Fruit fly (Drosophila melanogaster) whole organism, adult: ENCODE measurements around the gene CG14341.

Source experiments
- CG11617 ChIP-seq: fragments of 200-800 bp; sonication (Bioruptor generic); optimal IDR thresholded peaks from 2 replicates; lab custom pipeline; 2017; ENCODE audit warnings: mild to moderate bottlenecking, missing biosample characterization, missing genetic modification reagents, missing genetic modification characterization
- CG12768 ChIP-seq: fragments of 200-800 bp; sonication (Bioruptor generic); optimal IDR thresholded peaks from 2 replicates; lab custom pipeline; 2017; ENCODE audit warnings: missing biosample characterization, missing genetic modification characterization, mild to moderate bottlenecking, moderate library complexity, missing genetic modification reagents
- CG14711 ChIP-seq: fragments of 200-800 bp; sonication (Bioruptor generic); optimal IDR thresholded peaks from 2 replicates; lab custom pipeline; 2018; ENCODE audit warnings: missing biosample characterization, mild to moderate bottlenecking, missing genetic modification characterization, moderate library complexity
- CG1620 ChIP-seq: fragments of 200-800 bp; sonication (Bioruptor generic); optimal IDR thresholded peaks from 2 replicates; lab custom pipeline; 2016; ENCODE audit warnings: missing biosample characterization, missing genetic modification characterization
- CG33017 ChIP-seq: fragments of 200-800 bp; sonication (Bioruptor generic); optimal IDR thresholded peaks from 2 replicates; lab custom pipeline; 2018; ENCODE audit warnings: missing biosample characterization, mild to moderate bottlenecking, missing genetic modification characterization, moderate library complexity
- CG5204 ChIP-seq: fragments of 200-800 bp; sonication (Bioruptor generic); optimal IDR thresholded peaks from 2 replicates; lab custom pipeline; 2016; ENCODE audit warnings: missing biosample characterization, missing genetic modification characterization
- CG7045 ChIP-seq: fragments of 200-800 bp; sonication (Bioruptor generic); optimal IDR thresholded peaks from 2 replicates; lab custom pipeline; 2017; ENCODE audit warnings: missing biosample characterization, mild to moderate bottlenecking, missing genetic modification characterization
- CG7101 ChIP-seq: fragments of 200-800 bp; sonication (Bioruptor generic); optimal IDR thresholded peaks from 2 replicates; lab custom pipeline; 2018; ENCODE audit warnings: missing biosample characterization, mild to moderate bottlenecking, missing genetic modification characterization, moderate library complexity
- Clk ChIP-seq: fragments of 200-800 bp; sonication (Bioruptor generic); optimal IDR thresholded peaks from 2 replicates; lab custom pipeline; 2017; ENCODE audit warnings: missing biosample characterization, missing genetic modification characterization
- Crg-1 ChIP-seq: fragments of 200-800 bp; sonication (Bioruptor generic); optimal IDR thresholded peaks from 2 replicates; lab custom pipeline; 2016; ENCODE audit warnings: missing biosample characterization, missing genetic modification characterization
- Hr96 ChIP-seq: fragments of 200-800 bp; sonication (Bioruptor generic); optimal IDR thresholded peaks from 2 replicates; lab custom pipeline; 2016; ENCODE audit warnings: missing biosample characterization, missing genetic modification characterization
- Mnt ChIP-seq: fragments of 200-800 bp; sonication (Bioruptor generic); optimal IDR thresholded peaks from 2 replicates; lab custom pipeline; 2016; ENCODE audit warnings: missing biosample characterization, mild to moderate bottlenecking, missing genetic modification characterization
- bab1 ChIP-seq: fragments of 200-800 bp; sonication (Bioruptor generic); optimal IDR thresholded peaks from 3 replicates; lab custom pipeline; 2019; ENCODE audit warnings: missing biosample characterization, mild to moderate bottlenecking, missing genetic modification characterization, moderate library complexity
- cic ChIP-seq: fragments of 200-800 bp; sonication (Bioruptor generic); optimal IDR thresholded peaks from 2 replicates; lab custom pipeline; 2017; ENCODE audit warnings: missing biosample characterization, mild to moderate bottlenecking, missing genetic modification characterization, moderate library complexity
- cnc ChIP-seq, 2 experiments: fragments of >200 bp; optimal IDR thresholded peaks; 2 replicates each; lab custom pipeline; 2017
- kay ChIP-seq: fragments of 200-800 bp; sonication (Bioruptor generic); peaks from one replicate; lab custom pipeline; 2016; ENCODE audit warnings: missing biosample characterization, missing genetic modification characterization, borderline replicate concordance
- ovo ChIP-seq: fragments of 200-800 bp; sonication (Bioruptor generic); optimal IDR thresholded peaks from 2 replicates; lab custom pipeline; 2016; ENCODE audit warnings: missing biosample characterization, missing genetic modification characterization
- pad ChIP-seq: fragments of 200-800 bp; sonication (Bioruptor generic); optimal IDR thresholded peaks from 3 replicates; lab custom pipeline; 2017; ENCODE audit warnings: missing biosample characterization, missing genetic modification characterization, mild to moderate bottlenecking, moderate library complexity, missing genetic modification reagents
- tj ChIP-seq: fragments of 200-800 bp; sonication (Bioruptor generic); optimal IDR thresholded peaks from 3 replicates; lab custom pipeline; 2017; ENCODE audit warnings: missing biosample characterization, mild to moderate bottlenecking, missing genetic modification characterization, moderate library complexity
- toe ChIP-seq: fragments of 200-800 bp; sonication (Bioruptor generic); optimal IDR thresholded peaks from 2 replicates; lab custom pipeline; 2016; ENCODE audit warnings: missing biosample characterization, missing genetic modification characterization

Gene CG14341

DNA sequence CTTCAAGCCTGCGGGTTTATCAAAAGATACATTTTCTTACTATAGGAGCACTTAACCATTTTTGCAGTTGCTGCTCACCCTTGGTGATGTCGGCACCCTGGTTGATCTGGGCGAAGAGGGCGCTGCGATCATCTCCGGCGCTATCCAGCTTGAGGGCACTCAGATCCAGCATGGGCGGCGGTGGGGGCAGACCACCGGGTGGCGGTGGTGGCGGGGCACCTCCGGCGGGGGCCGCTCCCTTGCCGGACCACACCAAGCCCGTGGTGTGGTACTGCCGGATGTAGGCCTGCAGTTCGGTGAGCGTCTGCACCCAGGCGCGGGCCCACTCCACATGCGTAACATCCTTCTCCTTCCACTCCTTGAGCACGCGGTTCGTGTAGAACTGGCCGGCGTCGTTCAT is 13.6 kb upstream of the CG14341 start:
- no peak for TF ChIP-seq CG7045 (GFP tag; lab: Kevin White, UChicago)
- TF ChIP-seq CG1620 (GFP tag; lab: Kevin White, UChicago), result no peak
- no peak for TF ChIP-seq bab1
- TF ChIP-seq CG11617 (GFP tag; lab: Kevin White, UChicago), result no peak
- TF ChIP-seq cic, result no peak
- TF ChIP-seq Clk (GFP tag; lab: Kevin White, UChicago), result no peak
- no peak for TF ChIP-seq CG5204 (GFP tag; lab: Kevin White, UChicago)
- no peak for TF ChIP-seq toe (GFP tag; lab: Kevin White, UChicago)
- no peak for TF ChIP-seq CG7101 (tag; lab: Kevin White, UChicago)
- TF ChIP-seq Mnt, result no peak
- TF ChIP-seq cnc (optimal IDR thresholded peaks at IDR 0.05; lab: Kevin White, UChicago), result no peak
- no peak for TF ChIP-seq kay (GFP tag; lab: Kevin White, UChicago)
- TF ChIP-seq CG33017 (tag; lab: Kevin White, UChicago), result no peak
- no peak for TF ChIP-seq tj (GFP tag; lab: Kevin White, UChicago)
- TF ChIP-seq ovo (GFP tag; lab: Kevin White, UChicago), result no peak
- TF ChIP-seq Hr96 (GFP tag; lab: Kevin White, UChicago), result no peak
- no peak for TF ChIP-seq Crg-1 (GFP tag; lab: Kevin White, UChicago)
- no peak for TF ChIP-seq CG14711
- no peak for TF ChIP-seq pad (GFP tag; lab: Kevin White, UChicago)
- TF ChIP-seq CG12768 (GFP tag; lab: Kevin White, UChicago), result no peak

DNA sequence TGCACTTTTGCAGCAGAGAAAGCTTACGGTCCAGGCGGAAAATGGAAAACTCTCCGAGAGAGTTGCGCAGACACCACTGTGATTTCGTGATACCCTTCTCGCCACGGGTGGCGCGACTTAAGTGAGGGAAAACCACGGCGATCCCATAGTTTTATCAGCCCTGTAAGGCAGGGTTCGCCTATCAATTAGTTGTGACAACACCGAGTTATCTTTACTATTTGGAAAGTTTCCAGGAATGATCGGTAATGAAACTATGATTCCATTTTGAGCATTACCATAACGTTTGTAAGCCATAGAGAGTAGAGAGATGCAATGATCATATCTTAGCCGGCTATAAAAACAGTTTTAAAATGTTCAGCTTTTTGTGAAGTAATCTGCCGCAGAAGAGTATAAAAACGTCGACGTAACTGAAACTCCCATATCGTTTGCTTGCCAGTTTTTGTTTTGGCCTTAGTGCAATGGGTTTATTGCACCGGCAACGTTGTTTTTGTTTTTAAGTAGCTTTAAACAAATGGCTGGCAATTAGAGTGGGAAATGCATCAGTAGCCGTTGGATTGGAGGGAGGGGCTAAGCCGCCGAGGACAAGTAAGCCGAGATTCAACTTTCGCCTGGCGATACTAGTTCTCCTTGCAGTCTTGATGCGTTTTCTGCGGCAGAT is 9.6 kb upstream of the CG14341 start:
- TF ChIP-seq Hr96 (GFP tag; lab: Kevin White, UChicago) (no peak), CG7101 (tag; lab: Kevin White, UChicago) (no peak), pad (GFP tag; lab: Kevin White, UChicago) (no peak)

DNA sequence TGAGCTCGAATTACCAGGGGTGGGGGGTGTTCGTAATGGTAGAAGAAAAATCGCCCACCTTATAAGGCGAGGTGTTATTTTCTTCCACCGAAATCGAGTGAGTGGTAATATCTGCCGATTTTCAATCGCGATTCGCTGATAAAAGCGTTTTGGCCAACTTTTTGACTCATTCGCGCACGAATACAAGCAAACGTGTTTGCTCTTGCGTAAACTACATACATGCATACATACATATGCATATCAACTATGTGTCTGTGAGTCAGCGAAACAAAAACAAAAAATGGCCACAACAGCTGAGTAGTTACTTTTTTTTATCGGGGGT is 9.0 kb upstream of the CG14341 start:
- TF ChIP-seq kay (GFP tag; lab: Kevin White, UChicago) (peak; percentile 97), Hr96 (GFP tag; lab: Kevin White, UChicago) (no peak), tj (GFP tag; lab: Kevin White, UChicago) (peak; percentile 89)

DNA sequence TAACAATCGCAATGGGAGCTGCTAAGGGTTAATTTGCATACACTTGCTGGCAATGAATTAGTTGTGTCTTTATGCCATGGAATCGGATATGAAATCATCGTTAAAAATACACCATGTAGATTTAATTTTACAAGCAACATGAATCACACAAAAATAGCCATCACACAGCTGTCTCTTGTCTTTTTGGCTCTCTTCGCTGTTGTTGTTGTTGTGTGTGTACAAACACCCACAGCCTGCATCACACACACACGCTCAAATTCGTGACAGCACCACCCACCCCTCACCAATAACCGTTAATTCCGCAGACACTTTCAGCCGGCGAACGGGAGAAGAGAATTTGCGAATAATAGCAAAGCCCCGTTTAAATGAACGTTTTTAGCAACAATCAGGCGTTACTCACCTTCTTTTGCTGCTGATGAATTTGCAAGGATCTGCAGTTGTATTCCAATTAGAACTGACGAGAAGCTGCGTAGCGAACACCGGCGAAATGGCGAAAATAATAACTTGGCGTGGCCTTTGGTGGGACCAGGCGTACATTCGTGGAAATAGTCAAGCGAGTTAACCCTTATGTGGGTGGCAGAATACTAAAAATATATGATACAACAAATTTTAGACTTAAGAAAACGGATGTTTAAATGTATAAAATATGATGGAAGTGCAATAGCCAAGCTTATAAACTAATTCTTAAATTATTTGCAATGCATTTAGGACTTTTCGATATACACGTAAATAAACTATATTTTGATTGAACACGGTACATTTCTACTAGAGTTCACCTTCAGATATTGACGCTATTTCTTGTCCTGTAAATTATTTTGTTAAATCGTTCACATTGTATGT is 8.4 kb upstream of the CG14341 start, which contains the start of gene capt:
capt (minus strand) TSS at position 584 of the 840 bp plus-strand sequence.
- TF ChIP-seq toe (GFP tag; lab: Kevin White, UChicago) (no peak), pad (GFP tag; lab: Kevin White, UChicago) (peak; percentile 97), CG7101 (tag; lab: Kevin White, UChicago) (peak; percentile 44), CG33017 (tag; lab: Kevin White, UChicago) (peak; percentile 21), Mnt (peak; percentile 75), Clk (GFP tag; lab: Kevin White, UChicago) (no peak), CG14711 (peak; percentile 19), Crg-1 (GFP tag; lab: Kevin White, UChicago) (no peak), CG5204 (GFP tag; lab: Kevin White, UChicago) (no peak), bab1 (no peak), cic (peak; percentile 39), CG12768 (GFP tag; lab: Kevin White, UChicago) (no peak), CG7045 (GFP tag; lab: Kevin White, UChicago) (peak; percentile 20), CG1620 (GFP tag; lab: Kevin White, UChicago) (peak; percentile 6), kay (GFP tag; lab: Kevin White, UChicago) (no peak), cnc (optimal IDR thresholded peaks at IDR 0.05; lab: Kevin White, UChicago) (no peak), ovo (GFP tag; lab: Kevin White, UChicago) (peak; percentile 87), tj (GFP tag; lab: Kevin White, UChicago) (peak; percentile 75), Hr96 (GFP tag; lab: Kevin White, UChicago) (peak; percentile 7), CG11617 (GFP tag; lab: Kevin White, UChicago) (no peak)

DNA sequence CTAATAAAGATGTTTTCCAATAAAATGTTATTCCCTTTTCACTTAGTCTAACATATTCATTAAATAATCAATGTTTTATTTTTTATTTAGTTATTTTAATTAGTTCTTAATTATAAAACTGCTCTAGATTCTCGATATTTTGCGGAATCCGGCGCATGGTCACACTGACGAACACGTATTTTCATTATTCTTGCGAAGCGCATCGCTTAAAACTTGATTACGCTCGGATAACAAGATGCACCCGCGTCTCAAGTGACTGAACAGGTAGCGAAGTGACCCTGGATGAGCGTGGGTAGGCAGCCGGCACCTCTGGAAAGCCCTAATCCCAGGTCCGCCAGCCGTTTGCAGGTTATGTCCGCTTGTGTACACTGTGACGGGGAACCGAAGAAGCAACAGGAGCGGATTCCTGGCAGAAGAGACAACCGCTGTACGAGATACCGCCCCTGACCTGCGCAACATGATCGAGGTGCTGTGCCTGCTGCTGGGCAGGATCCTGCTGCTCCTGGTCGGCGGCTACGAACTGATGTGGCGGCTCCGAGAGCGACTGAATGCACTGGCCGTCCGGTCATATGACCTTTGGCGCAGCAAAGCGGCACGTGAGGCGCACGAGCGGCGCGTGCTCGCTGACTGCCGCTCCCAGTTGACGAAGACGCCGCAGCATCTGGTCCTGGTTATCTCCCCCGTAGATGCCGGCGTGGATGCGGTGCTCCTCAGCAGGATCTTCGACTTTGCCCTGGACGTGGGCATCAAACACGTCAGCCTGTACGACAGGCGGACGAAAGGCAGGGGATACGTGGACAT is 7.6 kb upstream of the CG14341 start, which contains the start of gene Tango14:
Tango14 (plus strand) TSS at position 143 of the 801 bp plus-strand sequence.
- no peak for TF ChIP-seq CG7101 (tag; lab: Kevin White, UChicago)
- no peak for TF ChIP-seq CG33017 (tag; lab: Kevin White, UChicago)
- no peak for TF ChIP-seq cnc (optimal IDR thresholded peaks at IDR 0.05; lab: Kevin White, UChicago)
